Worm (Caenorhabditis elegans): Measurements from ENCODE around the gene F17C11.6.

Gene F17C11.6

ce11 chrV:10954832-10955231 is at the start of gene F17C11.6:
F17C11.6 (plus strand) TSS chrV:10955121.
- TF ChIP-seq unc-86 (tag; optimal IDR thresholded peaks at IDR 0.05) (no peak), xbp-1 (tag; optimal IDR thresholded peaks at IDR 0.05) (no peak), elt-3 (tag; optimal IDR thresholded peaks at IDR 0.05) (no peak), mab-9 (GFP tag; IDR thresholded peaks at IDR 0.05) (no peak), aha-1 (tag; optimal IDR thresholded peaks at IDR 0.05) (no peak), unc-30 (tag; optimal IDR thresholded peaks at IDR 0.05) (no peak), nhr-28 (tag; optimal IDR thresholded peaks at IDR 0.05) (no peak), nhr-20 (tag; optimal IDR thresholded peaks at IDR 0.05) (no peak), rnt-1 (tag; optimal IDR thresholded peaks at IDR 0.05) (no peak), fkh-10 (GFP tag; optimal IDR thresholded peaks at IDR 0.05) (no peak), ama-1 (optimal IDR thresholded peaks at IDR 0.05) (no peak), C16A3.4 (tag; optimal IDR thresholded peaks at IDR 0.05) (no peak), sptf-1 (tag; optimal IDR thresholded peaks at IDR 0.05) (no peak), efl-1 (optimal IDR thresholded peaks at IDR 0.05) (no peak), efl-1 (GFP tag; optimal IDR thresholded peaks at IDR 0.05 in 1 of 2) (no peak), nhr-90 (tag; optimal IDR thresholded peaks at IDR 0.05; ENCODE audit: poor library complexity) (no peak), egl-13 (tag; optimal IDR thresholded peaks at IDR 0.05) (no peak), Y116A8C.19 (tag; optimal IDR thresholded peaks at IDR 0.05; ENCODE audit: borderline replicate concordance) (no peak)

DNA sequence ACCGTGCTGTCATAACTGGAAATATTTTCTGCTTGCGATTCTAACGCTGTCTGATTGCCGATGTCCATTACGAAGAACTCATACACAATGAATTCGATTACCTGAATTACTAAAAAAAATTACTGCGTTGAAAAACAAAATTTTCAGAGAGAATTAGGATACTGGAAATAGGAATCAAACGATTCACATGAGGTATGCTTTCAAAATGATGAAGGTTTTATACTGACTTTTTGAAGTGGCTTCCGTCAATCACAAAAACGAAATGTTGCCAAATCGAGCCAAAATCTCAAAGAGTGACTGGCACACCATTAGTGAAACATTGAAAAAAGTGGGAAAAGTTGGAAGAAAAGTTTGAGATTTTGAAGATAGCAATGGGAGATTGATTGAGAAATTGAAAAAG is 45.9 kb upstream of the F17C11.6 start, which contains the start of gene zzz-1:
zzz-1 (minus strand) TSS at position 101 of the 400 bp plus-strand sequence.
- TF ChIP-seq nhr-71 (tag; optimal IDR thresholded peaks at IDR 0.05) (no peak), tbx-2 (tag; optimal IDR thresholded peaks at IDR 0.05) (no peak), pag-3 (tag; optimal IDR thresholded peaks at IDR 0.05; ENCODE audit: borderline replicate concordance, insufficient read depth) (no peak), pqm-1 (tag; optimal IDR thresholded peaks at IDR 0.05) (no peak), egl-27 (tag; optimal IDR thresholded peaks at IDR 0.05) (no peak)

DNA sequence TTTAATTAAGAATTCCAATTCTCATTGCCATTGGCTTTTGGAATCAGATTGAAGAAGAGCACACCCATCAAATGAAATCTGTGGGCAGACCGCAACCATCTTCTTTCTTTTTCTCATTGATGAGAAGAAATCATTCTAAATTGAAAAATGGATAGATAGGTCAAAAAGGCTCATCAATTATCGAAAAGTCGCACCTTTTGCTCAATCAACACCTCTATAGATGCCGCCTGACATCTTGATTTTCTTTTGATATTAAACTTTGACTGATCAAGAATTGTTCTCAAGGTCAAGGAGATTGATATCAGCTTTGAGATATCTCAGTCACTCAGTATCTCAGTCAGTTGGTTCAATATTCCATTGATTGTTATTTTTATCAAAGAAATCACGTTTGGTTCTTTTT is 45.0 kb upstream of the F17C11.6 start:
- TF ChIP-seq lsy-2 (tag; optimal IDR thresholded peaks at IDR 0.05): peak in 1 of 2 experiments; percentile 26
- TF ChIP-seq lin-14 (GFP tag; optimal IDR thresholded peaks at IDR 0.05): peak; percentile 44
- peak; percentile 65 for TF ChIP-seq lin-39 (tag; optimal IDR thresholded peaks at IDR 0.05)
- peak; percentile 51 for TF ChIP-seq nhr-71 (tag; optimal IDR thresholded peaks at IDR 0.05)
- no peak for TF ChIP-seq hlh-17 (GFP tag; optimal IDR thresholded peaks at IDR 0.05; ENCODE audit: borderline replicate concordance)
- TF ChIP-seq nhr-77 (tag; optimal IDR thresholded peaks at IDR 0.05): no peak
- peak; percentile 5 for TF ChIP-seq pag-3 (tag; optimal IDR thresholded peaks at IDR 0.05; ENCODE audit: borderline replicate concordance, insufficient read depth)
- no peak for TF ChIP-seq nhr-19 (GFP tag; conservative IDR thresholded peaks at IDR 0.05)
- TF ChIP-seq rnt-1 (tag; optimal IDR thresholded peaks at IDR 0.05): peak; percentile 49
- TF ChIP-seq lir-3 (tag; optimal IDR thresholded peaks at IDR 0.05; ENCODE audit: poor library complexity): no peak
- TF ChIP-seq ama-1 (optimal IDR thresholded peaks at IDR 0.05): no peak

DNA sequence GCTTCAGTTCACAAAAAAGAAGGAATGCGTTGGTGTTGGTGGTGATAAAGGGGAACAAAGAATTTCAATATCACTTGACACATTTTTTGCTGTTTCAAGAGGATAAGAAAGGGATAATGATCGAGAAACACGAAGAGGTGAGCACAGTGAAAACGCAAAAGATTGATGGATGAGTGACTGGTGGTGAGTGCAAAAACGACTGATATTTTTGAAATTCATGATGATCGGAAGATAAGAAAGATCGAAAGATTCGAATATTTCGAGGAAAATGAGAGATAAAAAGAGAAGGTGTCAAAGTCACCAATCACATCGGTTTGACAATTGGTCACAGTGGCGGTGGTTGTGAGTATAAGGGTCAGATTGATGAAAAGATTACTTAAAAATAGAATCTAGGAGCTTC is 39.0 kb upstream of the F17C11.6 start:
- TF ChIP-seq unc-86 (tag; optimal IDR thresholded peaks at IDR 0.05) (no peak), ztf-11 (tag; optimal IDR thresholded peaks at IDR 0.05) (no peak), fkh-8 (tag; optimal IDR thresholded peaks at IDR 0.05) (no peak), C04F5.9 (tag; optimal IDR thresholded peaks at IDR 0.05) (no peak), alr-1 (tag; optimal IDR thresholded peaks at IDR 0.05; ENCODE audit: borderline replicate concordance) (no peak), pqm-1 (tag; optimal IDR thresholded peaks at IDR 0.05) (no peak), snu-23 (GFP tag; optimal IDR thresholded peaks at IDR 0.05) (no peak), lin-14 (GFP tag; optimal IDR thresholded peaks at IDR 0.05) (peak; percentile 54), nhr-76 (tag; optimal IDR thresholded peaks at IDR 0.05) (no peak), pag-3 (tag; optimal IDR thresholded peaks at IDR 0.05; ENCODE audit: borderline replicate concordance, insufficient read depth) (no peak), unc-98 (GFP tag; IDR thresholded peaks at IDR 0.05) (no peak), nhr-11 (tag; optimal IDR thresholded peaks at IDR 0.05) (no peak), egl-27 (tag; optimal IDR thresholded peaks at IDR 0.05) (no peak), aha-1 (tag; optimal IDR thresholded peaks at IDR 0.05) (no peak), ceh-82 (tag; optimal IDR thresholded peaks at IDR 0.05) (no peak), tbx-2 (tag; optimal IDR thresholded peaks at IDR 0.05) (no peak), unc-30 (tag; optimal IDR thresholded peaks at IDR 0.05) (no peak), skn-1 (tag; optimal IDR thresholded peaks at IDR 0.05) (no peak), C34B4.2 (tag; optimal IDR thresholded peaks at IDR 0.05) (no peak), sptf-1 (tag; optimal IDR thresholded peaks at IDR 0.05) (no peak), unc-130 (tag; optimal IDR thresholded peaks at IDR 0.05) (no peak), ceh-88 (GFP tag; IDR thresholded peaks at IDR 0.05) (no peak), ceh-63 (GFP tag; optimal IDR thresholded peaks at IDR 0.05) (no peak), nhr-71 (tag; optimal IDR thresholded peaks at IDR 0.05) (peak; percentile 53), fos-1 (tag; optimal IDR thresholded peaks at IDR 0.05) (no peak), nhr-20 (tag; optimal IDR thresholded peaks at IDR 0.05) (peak; percentile 19), jun-1 (tag; optimal IDR thresholded peaks at IDR 0.05) (no peak), lsy-2 (tag; optimal IDR thresholded peaks at IDR 0.05) (peak in 1 of 2 experiments; percentile 36)

Measured in whole organism, L1 larva.